Fruit fly (Drosophila melanogaster) whole organism, embryonic: ENCODE measurements around the gene CG3662.

Experiments used
- Bdp1 ChIP-seq: fragments of 200-800 bp; sonication (Bioruptor generic); optimal IDR thresholded peaks from 3 replicates; lab custom pipeline; 2016; ENCODE audit warnings: missing biosample characterization, missing genetic modification characterization
- Bteb2 ChIP-seq: fragments of 200-800 bp; sonication (Bioruptor generic); optimal IDR thresholded peaks from 2 replicates; lab custom pipeline; 2016; ENCODE audit warnings: missing biosample characterization, missing genetic modification characterization
- CG10274 ChIP-seq: fragments of 200-800 bp; sonication (Bioruptor generic); optimal IDR thresholded peaks from 3 replicates; lab custom pipeline; 2017; ENCODE audit warnings: missing biosample characterization, mild to moderate bottlenecking, missing genetic modification characterization
- CG10654 ChIP-seq: fragments of 200-800 bp; sonication (Bioruptor generic); optimal IDR thresholded peaks from 2 replicates; lab custom pipeline; 2016; ENCODE audit warnings: missing biosample characterization, missing genetic modification characterization
- CG12744 ChIP-seq: fragments of 200-800 bp; sonication (Bioruptor generic); optimal IDR thresholded peaks from 2 replicates; lab custom pipeline; 2016; ENCODE audit warnings: missing biosample characterization, missing genetic modification characterization
- CG15269 ChIP-seq: fragments of 200-800 bp; sonication (Bioruptor generic); optimal IDR thresholded peaks from 2 replicates; lab custom pipeline; 2018; ENCODE audit warnings: missing biosample characterization, mild to moderate bottlenecking, missing genetic modification characterization, moderate library complexity
- CG1832 ChIP-seq: fragments of 200-800 bp; sonication (Bioruptor generic); optimal IDR thresholded peaks from 2 replicates; lab custom pipeline; 2017; ENCODE audit warnings: missing biosample characterization, mild to moderate bottlenecking, missing genetic modification characterization, inconsistent platforms
- CG2875 ChIP-seq: fragments of 200-800 bp; sonication (Bioruptor generic); optimal IDR thresholded peaks from 2 replicates; lab custom pipeline; 2017; ENCODE audit warnings: missing biosample characterization, mild to moderate bottlenecking, missing genetic modification characterization, missing genetic modification reagents
- CG30431 ChIP-seq: fragments of 200-800 bp; sonication (Bioruptor generic); optimal IDR thresholded peaks from 2 replicates; lab custom pipeline; 2017; ENCODE audit warnings: missing biosample characterization, missing genetic modification characterization
- CG31365 ChIP-seq: fragments of 200-800 bp; sonication (Bioruptor generic); optimal IDR thresholded peaks from 2 replicates; lab custom pipeline; 2018; ENCODE audit warnings: missing biosample characterization, mild to moderate bottlenecking, missing genetic modification characterization
- CG34422 ChIP-seq: fragments of 200-800 bp; sonication (Bioruptor generic); IDR thresholded peaks from 3 replicates; pipeline ENCODE4 v1.3.6; 2022; ENCODE audit warnings: missing biosample characterization, missing genetic modification characterization
- CG3995 ChIP-seq: fragments of 200-800 bp; sonication (Bioruptor generic); optimal IDR thresholded peaks from 3 replicates; lab custom pipeline; 2016; ENCODE audit warnings: missing biosample characterization, missing genetic modification characterization
- CG42726 ChIP-seq: fragments of 200-800 bp; sonication (Bioruptor generic); IDR thresholded peaks from 2 replicates; pipeline ENCODE4 v1.3.6; 2022; ENCODE audit warnings: missing biosample characterization, missing genetic modification characterization; ENCODE audit not compliant: partially characterized antibody
- CG43689 ChIP-seq: fragments of 200-800 bp; sonication (Bioruptor generic); IDR thresholded peaks from 2 replicates; pipeline ENCODE4 v1.3.6; 2022; ENCODE audit warnings: missing biosample characterization, missing genetic modification characterization
- CG6175 ChIP-seq: fragments of 200-800 bp; sonication (Bioruptor generic); IDR thresholded peaks from 3 replicates; pipeline ENCODE4 v1.3.6; 2022; ENCODE audit warnings: missing biosample characterization, missing genetic modification characterization
- CG6254 ChIP-seq: fragments of 200-800 bp; sonication (Bioruptor generic); optimal IDR thresholded peaks from 3 replicates; lab custom pipeline; 2017; ENCODE audit warnings: mild to moderate bottlenecking, missing biosample characterization, missing genetic modification reagents, missing genetic modification characterization
- CG7271 ChIP-seq: fragments of 200-800 bp; sonication (Bioruptor generic); optimal IDR thresholded peaks from 2 replicates; lab custom pipeline; 2018; ENCODE audit warnings: missing biosample characterization, mild to moderate bottlenecking, missing genetic modification characterization, moderate library complexity
- CG7745 ChIP-seq: fragments of 200-800 bp; sonication (Bioruptor generic); optimal IDR thresholded peaks from 2 replicates; lab custom pipeline; 2018; ENCODE audit warnings: missing biosample characterization, mild to moderate bottlenecking, missing genetic modification characterization, moderate library complexity
- CG7928 ChIP-seq: fragments of 200-800 bp; sonication (Bioruptor generic); optimal IDR thresholded peaks from 2 replicates; lab custom pipeline; 2017; ENCODE audit warnings: missing biosample characterization, mild to moderate bottlenecking, missing genetic modification characterization
- CG7987 ChIP-seq: fragments of 200-800 bp; sonication (Bioruptor generic); optimal IDR thresholded peaks from 2 replicates; lab custom pipeline; 2018; ENCODE audit warnings: missing biosample characterization, mild to moderate bottlenecking, missing genetic modification characterization, moderate library complexity
- CG9215 ChIP-seq: fragments of 200-800 bp; sonication (Bioruptor generic); IDR thresholded peaks from 2 replicates; pipeline ENCODE4 v1.3.6; 2022; ENCODE audit warnings: missing biosample characterization, missing genetic modification characterization
- CG9609 ChIP-seq: fragments of 200-800 bp; sonication (Bioruptor generic); optimal IDR thresholded peaks from 3 replicates; lab custom pipeline; 2016; ENCODE audit warnings: missing biosample characterization, missing genetic modification characterization
- CG9797 ChIP-seq: fragments of 200-800 bp; sonication (Bioruptor generic); optimal IDR thresholded peaks from 3 replicates; lab custom pipeline; 2018; ENCODE audit warnings: missing biosample characterization, mild to moderate bottlenecking, missing genetic modification characterization
- CTCF ChIP-seq: fragments of 200-800 bp; sonication (Bioruptor generic); optimal IDR thresholded peaks from 2 replicates; lab custom pipeline; 2017; ENCODE audit warnings: missing biosample characterization, mild to moderate bottlenecking, missing genetic modification characterization, moderate library complexity
- CkIIα-i1 ChIP-seq: fragments of 200-800 bp; sonication (Bioruptor generic); IDR thresholded peaks from 2 replicates; pipeline ENCODE4 v1.3.6; 2022; ENCODE audit warnings: missing biosample characterization, missing genetic modification characterization
- Dfd ChIP-seq, 2 experiments: fragments of >200 bp; optimal IDR thresholded peaks; 2 replicates each; lab custom pipeline; 2017; ENCODE audit warnings: missing biosample characterization in 2 of 2, missing genetic modification characterization in 2 of 2
- E2f2 ChIP-seq: fragments of 200-800 bp; sonication (Bioruptor generic); IDR thresholded peaks from 2 replicates; pipeline ENCODE4 v1.3.6; 2022; ENCODE audit warnings: missing biosample characterization, missing genetic modification characterization
- Elba2 ChIP-seq: fragments of 200-800 bp; sonication (Bioruptor generic); optimal IDR thresholded peaks from 3 replicates; lab custom pipeline; 2016; ENCODE audit warnings: missing biosample characterization, missing genetic modification characterization
- Hr78 ChIP-seq, 2 experiments: fragments of 200-800 bp in 1 of 2; fragments of >200 bp in 1 of 2; sonication (Bioruptor generic) in 1 of 2; optimal IDR thresholded peaks; 2 replicates each; lab custom pipeline; 2017 to 2019; ENCODE audit warnings: missing biosample characterization in 2 of 2, missing genetic modification characterization in 2 of 2, mild to moderate bottlenecking in 1 of 2, moderate library complexity in 1 of 2
- Kr ChIP-seq: fragments of 200-800 bp; sonication (Bioruptor generic); optimal IDR thresholded peaks from 2 replicates; lab custom pipeline; 2017; ENCODE audit warnings: missing biosample characterization, mild to moderate bottlenecking, missing genetic modification characterization
- Lhr ChIP-seq: fragments of 200-800 bp; sonication (Bioruptor generic); optimal IDR thresholded peaks from 3 replicates; lab custom pipeline; 2017; ENCODE audit warnings: mild to moderate bottlenecking, missing biosample characterization, missing genetic modification reagents, missing genetic modification characterization
- Optix ChIP-seq: fragments of 200-800 bp; sonication (Bioruptor generic); IDR thresholded peaks from 3 replicates; pipeline ENCODE4 v1.3.6; 2022; ENCODE audit warnings: missing biosample characterization, missing genetic modification characterization
- btn ChIP-seq: fragments of 200-800 bp; sonication (Bioruptor generic); optimal IDR thresholded peaks from 2 replicates; lab custom pipeline; 2016; ENCODE audit warnings: missing biosample characterization, missing genetic modification characterization
- disco-r ChIP-seq: fragments of 200-800 bp; sonication (Bioruptor generic); optimal IDR thresholded peaks from 2 replicates; lab custom pipeline; 2016; ENCODE audit warnings: missing biosample characterization, missing genetic modification characterization
- dm ChIP-seq: fragments of 200-800 bp; sonication (Bioruptor generic); optimal IDR thresholded peaks from 3 replicates; lab custom pipeline; 2016; ENCODE audit warnings: missing biosample characterization, missing genetic modification characterization
- dysf ChIP-seq: fragments of 200-800 bp; sonication (Bioruptor generic); IDR thresholded peaks from 3 replicates; pipeline ENCODE4 v1.3.6; 2022; ENCODE audit warnings: missing biosample characterization, missing genetic modification characterization
- fd3F ChIP-seq: fragments of 200-800 bp; sonication (Bioruptor generic); optimal IDR thresholded peaks from 2 replicates; lab custom pipeline; 2018; ENCODE audit warnings: missing biosample characterization, mild to moderate bottlenecking, missing genetic modification characterization, moderate library complexity
- gce ChIP-seq: fragments of 200-800 bp; sonication (Bioruptor generic); IDR thresholded peaks from 3 replicates; pipeline ENCODE4 v1.3.6; 2022; ENCODE audit warnings: missing biosample characterization, missing genetic modification characterization
- gcm2 ChIP-seq: fragments of 200-800 bp; sonication (Bioruptor generic); optimal IDR thresholded peaks from 2 replicates; lab custom pipeline; 2016; ENCODE audit warnings: missing biosample characterization, missing genetic modification characterization
- gro ChIP-seq: fragments of 200-800 bp; sonication (Bioruptor generic); optimal IDR thresholded peaks from 2 replicates; lab custom pipeline; 2016; ENCODE audit warnings: missing biosample characterization, missing genetic modification characterization
- ken ChIP-seq: fragments of 200-800 bp; sonication (Bioruptor generic); IDR thresholded peaks from 3 replicates; pipeline ENCODE4 v1.3.6; 2022; ENCODE audit warnings: missing biosample characterization, missing genetic modification characterization
- lab ChIP-seq: fragments of 200-800 bp; sonication (Bioruptor generic); optimal IDR thresholded peaks from 3 replicates; lab custom pipeline; 2017; ENCODE audit warnings: missing biosample characterization, missing genetic modification characterization, mild to moderate bottlenecking, moderate library complexity, missing genetic modification reagents
- lov ChIP-seq, 2 experiments: fragments of 200-800 bp in 1 of 2; fragments of >200 bp in 1 of 2; sonication (Bioruptor generic) in 1 of 2; IDR thresholded peaks in 1 of 2; optimal IDR thresholded peaks in 1 of 2; 2 replicates in 1 of 2; 3 replicates in 1 of 2; pipeline versions ENCODE4 v1.3.6 to Lab custom; 2017 to 2022; ENCODE audit warnings: missing biosample characterization in 1 of 2, missing genetic modification characterization in 1 of 2
- nerfin-2 ChIP-seq: fragments of 200-800 bp; sonication (Bioruptor generic); IDR thresholded peaks from 2 replicates; pipeline ENCODE4 v1.3.6; 2022; ENCODE audit warnings: missing biosample characterization, missing genetic modification characterization; ENCODE audit not compliant: partially characterized antibody
- pros ChIP-seq: fragments of 200-800 bp; sonication (Bioruptor generic); optimal IDR thresholded peaks from 3 replicates; lab custom pipeline; 2019; ENCODE audit warnings: missing biosample characterization, mild to moderate bottlenecking, missing genetic modification characterization, moderate library complexity
- sqz ChIP-seq: fragments of 200-800 bp; sonication (Bioruptor generic); optimal IDR thresholded peaks from 3 replicates; lab custom pipeline; 2018; ENCODE audit warnings: missing biosample characterization, mild to moderate bottlenecking, missing genetic modification characterization
- usp ChIP-seq: fragments of >200 bp; optimal IDR thresholded peaks from 2 replicates; lab custom pipeline; 2017; ENCODE audit warnings: missing biosample characterization, missing genetic modification characterization
- vnd ChIP-seq: fragments of 200-800 bp; sonication (Bioruptor generic); IDR thresholded peaks from 3 replicates; pipeline ENCODE4 v1.3.6; 2022; ENCODE audit warnings: missing biosample characterization, missing genetic modification characterization; ENCODE audit not compliant: partially characterized antibody
- wor ChIP-seq: fragments of 200-800 bp; sonication (Bioruptor generic); IDR thresholded peaks from 2 replicates; pipeline ENCODE4 v1.3.6; 2022; ENCODE audit warnings: missing biosample characterization, missing genetic modification characterization
- zf30C ChIP-seq: fragments of 200-800 bp; sonication (Bioruptor generic); optimal IDR thresholded peaks from 3 replicates; lab custom pipeline; 2018; ENCODE audit warnings: missing biosample characterization, mild to moderate bottlenecking, missing genetic modification characterization
- zfh2 ChIP-seq: fragments of 200-800 bp; sonication (Bioruptor generic); optimal IDR thresholded peaks from 2 replicates; lab custom pipeline; 2016; ENCODE audit warnings: missing biosample characterization, missing genetic modification characterization

Gene CG3662

DNA sequence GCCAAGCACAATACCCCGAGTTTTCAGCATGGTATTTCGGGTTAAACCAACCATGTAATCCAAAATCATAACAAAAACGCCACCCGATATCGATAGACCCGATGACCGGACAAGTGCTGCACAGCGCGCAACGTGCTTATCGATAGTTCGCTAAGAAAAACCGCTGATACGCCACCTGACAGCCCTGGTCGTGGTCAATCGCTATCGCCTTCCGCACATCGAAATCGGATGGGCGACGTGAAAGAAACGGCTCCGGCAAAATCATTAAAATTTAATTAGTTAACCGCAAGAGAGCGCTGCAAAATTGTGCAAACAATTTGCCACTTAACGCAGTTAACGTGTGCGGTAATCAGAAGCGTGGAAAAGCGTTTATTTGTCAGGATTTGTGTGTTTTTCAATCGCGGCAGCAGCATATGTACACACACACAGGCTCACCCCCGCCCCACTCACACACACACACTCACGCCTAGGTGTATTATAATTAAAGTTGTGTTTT is 4.7 kb downstream of the CG3662 start, which contains the start of the genes CG3862 and dock (continued):
- TF ChIP-seq lov (optimal IDR thresholded peaks at IDR 0.05; lab: Kevin White, UChicago) (no peak), lov (GFP tag; IDR thresholded peaks at IDR 0.05; lab: Robert Waterston, UW) (0 out of 3 replicates have a peak, but pooled peaks have one; percentile 41), CG42726 (GFP tag; lab: Robert Waterston, UW) (peak; percentile 95), fd3F (GFP tag; lab: Kevin White, UChicago) (peak; percentile 29), Bdp1 (GFP tag; lab: Kevin White, UChicago) (peak; percentile 45), gce (GFP tag; lab: Robert Waterston, UW) (no peak), CG2875 (GFP tag; lab: Kevin White, UChicago) (no peak), CG31365 (tag; lab: Kevin White, UChicago) (no peak), Bteb2 (GFP tag; lab: Kevin White, UChicago) (peak; percentile 3), CG9609 (GFP tag; lab: Kevin White, UChicago) (peak; percentile 4), CG7271 (tag; lab: Kevin White, UChicago) (no peak), dysf (GFP tag; lab: Robert Waterston, UW) (no peak), Kr (GFP tag; lab: Kevin White, UChicago) (no peak), usp (no peak), nerfin-2 (GFP tag; lab: Robert Waterston, UW) (peak; percentile 97), CG15269 (tag; lab: Kevin White, UChicago) (peak; percentile 39), CG34422 (peak; percentile 79), CTCF (GFP tag; lab: Kevin White, UChicago) (peak; percentile 66), btn (GFP tag; lab: Kevin White, UChicago) (no peak), zf30C (GFP tag; lab: Kevin White, UChicago) (no peak), CG3995 (GFP tag; lab: Kevin White, UChicago) (no peak), CG10274 (GFP tag; lab: Kevin White, UChicago) (no peak), pros (GFP tag; lab: Kevin White, UChicago) (no peak), Dfd (GFP tag; optimal IDR thresholded peaks at IDR 0.05; lab: Kevin White, UChicago) (no peak), vnd (peak; percentile 95), CG43689 (GFP tag; lab: Robert Waterston, UW) (no peak), gcm2 (GFP tag; lab: Kevin White, UChicago) (no peak), E2f2 (peak; percentile 77), zfh2 (GFP tag; lab: Kevin White, UChicago) (peak; percentile 77), CG12744 (GFP tag; lab: Kevin White, UChicago) (no peak), CG6175 (GFP tag; lab: Robert Waterston, UW) (peak; percentile 51; the same call in 1 of the 3 replicates), lab (GFP tag; lab: Kevin White, UChicago) (peak; percentile 81), CG1832 (GFP tag; lab: Kevin White, UChicago) (no peak), CG9215 (no peak), wor (no peak), Elba2 (GFP tag; lab: Kevin White, UChicago) (no peak), CG10654 (GFP tag; lab: Kevin White, UChicago) (no peak), CkIIα-i1 (no peak), CG7928 (peak; percentile 88), sqz (GFP tag; lab: Kevin White, UChicago) (no peak), ken (GFP tag; lab: Robert Waterston, UW) (0 out of 3 replicates have a peak, but pooled peaks have one; percentile 20), CG30431 (no peak), Optix (GFP tag; lab: Robert Waterston, UW) (no peak), Hr78 (GFP tag; optimal IDR thresholded peaks at IDR 0.05; lab: Kevin White, UChicago) (peak in 1 of 2 experiments; percentile 20), dm (GFP tag; lab: Kevin White, UChicago) (peak; percentile 66), CG7745 (tag; lab: Kevin White, UChicago) (peak; percentile 56), Lhr (GFP tag; lab: Kevin White, UChicago) (peak; percentile 21), CG9797 (GFP tag; lab: Kevin White, UChicago) (peak; percentile 58), disco-r (GFP tag; lab: Kevin White, UChicago) (no peak), gro (GFP tag; lab: Kevin White, UChicago) (peak; percentile 77), CG6254 (GFP tag; lab: Kevin White, UChicago) (no peak), CG7987 (GFP tag; lab: Kevin White, UChicago) (peak; percentile 71)
